Fruit fly (Drosophila melanogaster) whole organism, prepupa: Measurements from ENCODE around the gene Mi-2.

Source experiments
- CG11762 ChIP-seq: fragments of 200-800 bp; sonication (Bioruptor generic); optimal IDR thresholded peaks from 3 replicates; lab custom pipeline; 2016; ENCODE audit warnings: missing biosample characterization, missing genetic modification characterization; ENCODE audit not compliant: insufficient read depth
- CG8319 ChIP-seq: fragments of 200-800 bp; sonication (Bioruptor generic); optimal IDR thresholded peaks from 3 replicates; lab custom pipeline; 2016; ENCODE audit warnings: missing biosample characterization, missing genetic modification characterization
- Hr39 ChIP-seq: fragments of 200-800 bp; sonication (Bioruptor generic); optimal IDR thresholded peaks from 2 replicates; lab custom pipeline; 2016; ENCODE audit warnings: missing biosample characterization, missing genetic modification characterization
- Smox ChIP-seq: fragments of 200-800 bp; sonication (Bioruptor generic); optimal IDR thresholded peaks from 3 replicates; lab custom pipeline; 2016; ENCODE audit warnings: missing biosample characterization, missing genetic modification characterization
- eg ChIP-seq: fragments of 200-800 bp; sonication (Bioruptor generic); IDR thresholded peaks from 3 replicates; pipeline ENCODE4 v1.3.6; 2022; ENCODE audit warnings: missing biosample characterization, missing genetic modification characterization
- topi ChIP-seq: fragments of 200-800 bp; sonication (Bioruptor generic); optimal IDR thresholded peaks from 3 replicates; lab custom pipeline; 2016; ENCODE audit warnings: missing biosample characterization, missing genetic modification characterization
- vri ChIP-seq: fragments of 200-800 bp; sonication (Bioruptor generic); optimal IDR thresholded peaks from 3 replicates; lab custom pipeline; 2016; ENCODE audit warnings: missing biosample characterization, mild to moderate bottlenecking, missing genetic modification characterization

DNA sequence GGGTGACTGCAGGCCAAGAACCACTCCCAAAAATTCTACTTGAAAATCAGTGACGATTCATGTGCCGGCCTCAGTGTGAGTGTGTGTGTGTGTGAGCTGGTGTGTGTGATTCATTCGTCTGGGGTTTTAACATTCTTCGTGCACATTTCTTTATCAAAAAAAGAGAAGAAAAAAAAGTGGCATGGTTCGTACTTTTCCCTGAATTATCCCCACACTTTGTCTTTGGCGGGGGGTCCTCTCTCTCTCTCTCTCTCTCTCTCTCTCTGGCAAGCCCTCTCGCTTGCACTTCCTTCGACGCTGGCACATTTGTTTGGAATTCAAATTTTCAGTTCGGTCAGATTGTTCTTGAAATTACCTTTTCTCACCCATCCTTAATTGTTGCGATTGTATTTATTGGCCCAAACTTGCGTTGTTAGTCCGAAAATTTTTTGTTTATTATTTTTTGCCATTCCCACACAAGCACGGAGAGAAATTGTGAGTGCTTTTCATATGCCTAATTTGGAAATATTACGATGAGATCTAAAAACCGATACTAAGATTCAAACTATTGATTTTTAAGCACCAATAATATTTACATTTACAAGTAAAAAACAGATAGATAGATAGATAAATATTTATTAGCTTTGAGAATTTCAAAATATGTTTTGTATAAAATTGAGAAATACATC lies 19.2 kb upstream of the Mi-2 start:
- TF ChIP-seq topi (GFP tag; lab: Kevin White, UChicago) (peak; percentile 35), vri (peak; percentile 28), eg (GFP tag; lab: Robert Waterston, UW) (no peak; the same call in 2 of the 3 replicates), Hr39 (GFP tag; lab: Kevin White, UChicago) (peak; percentile 35), CG8319 (GFP tag; lab: Kevin White, UChicago) (no peak), Smox (GFP tag; lab: Kevin White, UChicago) (peak; percentile 48), CG11762 (GFP tag; lab: Kevin White, UChicago) (no peak)
